Fruit fly (Drosophila melanogaster) whole organism, prepupa: ENCODE data around the gene siz.

ENCODE experiments used
- Blimp-1 ChIP-seq: fragments of 200-800 bp; sonication (Bioruptor generic); optimal IDR thresholded peaks from 3 replicates; lab custom pipeline; 2017; ENCODE audit warnings: missing biosample characterization, missing genetic modification characterization, mild to moderate bottlenecking, moderate library complexity, missing genetic modification reagents
- CG10631 ChIP-seq: fragments of 200-800 bp; sonication (Bioruptor generic); optimal IDR thresholded peaks from 2 replicates; lab custom pipeline; 2016; ENCODE audit warnings: missing biosample characterization, missing genetic modification characterization
- CG10669 ChIP-seq: fragments of 200-800 bp; sonication (Bioruptor generic); optimal IDR thresholded peaks from 3 replicates; lab custom pipeline; 2018; ENCODE audit warnings: missing biosample characterization, mild to moderate bottlenecking, missing genetic modification characterization, moderate library complexity
- CG11294 ChIP-seq: fragments of 200-800 bp; sonication (Bioruptor generic); IDR thresholded peaks from 2 replicates; pipeline ENCODE4 v1.3.6; 2022; ENCODE audit warnings: missing biosample characterization, missing genetic modification characterization
- CG11902 ChIP-seq: fragments of 200-800 bp; sonication (Bioruptor generic); optimal IDR thresholded peaks from 3 replicates; lab custom pipeline; 2016; ENCODE audit warnings: missing biosample characterization, missing genetic modification characterization
- CG15336 ChIP-seq: fragments of 200-800 bp; sonication (Bioruptor generic); IDR thresholded peaks from 2 replicates; pipeline ENCODE4 v1.3.6; 2022; ENCODE audit warnings: missing biosample characterization, missing genetic modification characterization
- CG1621 ChIP-seq: fragments of 200-800 bp; sonication (Bioruptor generic); optimal IDR thresholded peaks from 3 replicates; lab custom pipeline; 2018; ENCODE audit warnings: missing biosample characterization, mild to moderate bottlenecking, missing genetic modification characterization
- CG16779 ChIP-seq: fragments of 200-800 bp; sonication (Bioruptor generic); optimal IDR thresholded peaks from 3 replicates; lab custom pipeline; 2017; ENCODE audit warnings: missing biosample characterization, mild to moderate bottlenecking, missing genetic modification characterization
- CG3032 ChIP-seq: fragments of 200-800 bp; optimal IDR thresholded peaks from 2 replicates; lab custom pipeline; 2019; ENCODE audit warnings: missing biosample characterization, mild to moderate bottlenecking, missing genetic modification characterization, moderate library complexity
- CG32006 ChIP-seq: fragments of 200-800 bp; sonication (Bioruptor generic); optimal IDR thresholded peaks from 3 replicates; lab custom pipeline; 2017; ENCODE audit warnings: missing biosample characterization, mild to moderate bottlenecking, missing genetic modification characterization
- CG34406 ChIP-seq: fragments of 200-800 bp; sonication (Bioruptor generic); optimal IDR thresholded peaks from 3 replicates; lab custom pipeline; 2016; ENCODE audit warnings: missing biosample characterization, missing genetic modification characterization
- CG3919 ChIP-seq: fragments of 200-800 bp; sonication (Bioruptor generic); optimal IDR thresholded peaks from 3 replicates; lab custom pipeline; 2016; ENCODE audit warnings: missing biosample characterization, missing genetic modification characterization
- CG4318 ChIP-seq: fragments of 200-800 bp; sonication (Bioruptor generic); optimal IDR thresholded peaks from 3 replicates; lab custom pipeline; 2017; ENCODE audit warnings: missing biosample characterization, mild to moderate bottlenecking, missing genetic modification characterization
- CG6163 ChIP-seq: fragments of 200-800 bp; sonication (Bioruptor generic); IDR thresholded peaks from 3 replicates; pipeline ENCODE4 v1.3.6; 2022; ENCODE audit warnings: missing biosample characterization, missing genetic modification characterization
- CG6792 ChIP-seq: fragments of 200-800 bp; sonication (Bioruptor generic); optimal IDR thresholded peaks from 3 replicates; lab custom pipeline; 2016; ENCODE audit warnings: missing biosample characterization, missing genetic modification characterization
- CG6854 ChIP-seq: fragments of 200-800 bp; sonication (Bioruptor generic); optimal IDR thresholded peaks from 2 replicates; lab custom pipeline; 2017; ENCODE audit warnings: missing biosample characterization, mild to moderate bottlenecking, missing genetic modification characterization
- CG7368 ChIP-seq: fragments of 200-800 bp; sonication (Bioruptor generic); optimal IDR thresholded peaks from 3 replicates; lab custom pipeline; 2016; ENCODE audit warnings: missing biosample characterization, missing genetic modification characterization
- CG8119 ChIP-seq: fragments of 200-800 bp; sonication (Bioruptor generic); IDR thresholded peaks from 3 replicates; pipeline ENCODE4 v1.3.6; 2022; ENCODE audit warnings: missing biosample characterization, missing genetic modification characterization
- CG8319 ChIP-seq: fragments of 200-800 bp; sonication (Bioruptor generic); optimal IDR thresholded peaks from 3 replicates; lab custom pipeline; 2016; ENCODE audit warnings: missing biosample characterization, missing genetic modification characterization
- CG8632 ChIP-seq: fragments of 200-800 bp; sonication (Bioruptor generic); optimal IDR thresholded peaks from 3 replicates; lab custom pipeline; 2016; ENCODE audit warnings: missing biosample characterization, missing genetic modification characterization
- CG9139 ChIP-seq: fragments of 200-800 bp; sonication (Bioruptor generic); optimal IDR thresholded peaks from 3 replicates; lab custom pipeline; 2017; ENCODE audit warnings: missing biosample characterization, mild to moderate bottlenecking, missing genetic modification characterization
- Eip75B ChIP-seq: fragments of 200-800 bp; sonication (Bioruptor generic); optimal IDR thresholded peaks from 3 replicates; lab custom pipeline; 2016; ENCODE audit warnings: missing biosample characterization, missing genetic modification characterization
- Eip78C ChIP-seq: fragments of 200-800 bp; sonication (Bioruptor generic); peaks from one replicate; lab custom pipeline; 2016; ENCODE audit warnings: missing biosample characterization, missing genetic modification characterization
- Eip93F ChIP-seq: fragments of 200-800 bp; sonication (Bioruptor generic); optimal IDR thresholded peaks from 2 replicates; lab custom pipeline; 2016; ENCODE audit warnings: missing biosample characterization, mild to moderate bottlenecking, missing genetic modification characterization
- Ets21C ChIP-seq: fragments of 200-800 bp; sonication (Bioruptor generic); optimal IDR thresholded peaks from 3 replicates; lab custom pipeline; 2016; ENCODE audit warnings: missing biosample characterization, missing genetic modification characterization
- Ets96B ChIP-seq: fragments of 200-800 bp; optimal IDR thresholded peaks from 2 replicates; lab custom pipeline; 2019; ENCODE audit warnings: missing biosample characterization, mild to moderate bottlenecking, missing genetic modification characterization, moderate library complexity
- Gug ChIP-seq: fragments of 200-800 bp; sonication (Bioruptor generic); IDR thresholded peaks from 2 replicates; pipeline ENCODE4 v1.3.6; 2022; ENCODE audit warnings: missing biosample characterization, missing genetic modification characterization
- Hr38 ChIP-seq: sonication (Bioruptor generic); optimal IDR thresholded peaks from 2 replicates; lab custom pipeline; 2016; ENCODE audit warnings: missing biosample characterization, missing genetic modification characterization
- Hr4 ChIP-seq: fragments of 200-800 bp; sonication (Bioruptor generic); optimal IDR thresholded peaks from 3 replicates; lab custom pipeline; 2016; ENCODE audit warnings: missing biosample characterization, missing genetic modification characterization
- Lpt ChIP-seq: fragments of 200-800 bp; sonication (Bioruptor generic); optimal IDR thresholded peaks from 3 replicates; lab custom pipeline; 2016; ENCODE audit warnings: missing biosample characterization, missing genetic modification characterization
- Met ChIP-seq: fragments of 200-800 bp; sonication (Bioruptor generic); optimal IDR thresholded peaks from 3 replicates; lab custom pipeline; 2016; ENCODE audit warnings: missing biosample characterization, missing genetic modification characterization
- OdsH ChIP-seq: fragments of 200-800 bp; sonication (Bioruptor generic); optimal IDR thresholded peaks from 3 replicates; lab custom pipeline; 2016; ENCODE audit warnings: missing biosample characterization, missing genetic modification characterization
- Smox ChIP-seq: fragments of 200-800 bp; sonication (Bioruptor generic); optimal IDR thresholded peaks from 3 replicates; lab custom pipeline; 2016; ENCODE audit warnings: missing biosample characterization, missing genetic modification characterization
- Sox14 ChIP-seq: fragments of 200-800 bp; sonication (Bioruptor generic); optimal IDR thresholded peaks from 3 replicates; lab custom pipeline; 2016; ENCODE audit warnings: missing biosample characterization, missing genetic modification characterization
- achi ChIP-seq: fragments of 200-800 bp; sonication (Bioruptor generic); optimal IDR thresholded peaks from 3 replicates; lab custom pipeline; 2016; ENCODE audit warnings: missing biosample characterization, missing genetic modification characterization
- acj6 ChIP-seq: fragments of 200-800 bp; sonication (Bioruptor generic); optimal IDR thresholded peaks from 3 replicates; lab custom pipeline; 2016; ENCODE audit warnings: missing biosample characterization, missing genetic modification characterization
- cyc ChIP-seq: fragments of 200-800 bp; sonication (Bioruptor generic); optimal IDR thresholded peaks from 3 replicates; lab custom pipeline; 2016; ENCODE audit warnings: missing biosample characterization, missing genetic modification characterization
- dac ChIP-seq: fragments of 200-800 bp; sonication (Bioruptor generic); optimal IDR thresholded peaks from 2 replicates; lab custom pipeline; 2017; ENCODE audit warnings: missing biosample characterization, mild to moderate bottlenecking, missing genetic modification characterization
- dsx ChIP-seq: fragments of 200-800 bp; optimal IDR thresholded peaks from 3 replicates; lab custom pipeline; 2019; ENCODE audit warnings: missing biosample characterization, mild to moderate bottlenecking, missing genetic modification characterization, moderate library complexity; ENCODE audit not compliant: poor library complexity, severe bottlenecking
- eg ChIP-seq: fragments of 200-800 bp; sonication (Bioruptor generic); IDR thresholded peaks from 3 replicates; pipeline ENCODE4 v1.3.6; 2022; ENCODE audit warnings: missing biosample characterization, missing genetic modification characterization
- esn ChIP-seq: fragments of 200-800 bp; sonication (Bioruptor generic); optimal IDR thresholded peaks from 2 replicates; lab custom pipeline; 2016; ENCODE audit warnings: missing biosample characterization, mild to moderate bottlenecking, missing genetic modification characterization, moderate library complexity
- fd85E ChIP-seq: fragments of 200-800 bp; sonication (Bioruptor generic); optimal IDR thresholded peaks from 3 replicates; lab custom pipeline; 2016; ENCODE audit warnings: missing biosample characterization, missing genetic modification characterization
- fkh ChIP-seq: fragments of 200-800 bp; sonication (Bioruptor generic); optimal IDR thresholded peaks from 3 replicates; lab custom pipeline; 2017; ENCODE audit warnings: missing biosample characterization, mild to moderate bottlenecking, missing genetic modification characterization, moderate library complexity
- lz ChIP-seq: fragments of 200-800 bp; sonication (Bioruptor generic); optimal IDR thresholded peaks from 3 replicates; lab custom pipeline; 2016; ENCODE audit warnings: missing biosample characterization, missing genetic modification characterization
- pdm3 ChIP-seq: fragments of 200-800 bp; sonication (Bioruptor generic); optimal IDR thresholded peaks from 3 replicates; lab custom pipeline; 2016; ENCODE audit warnings: missing biosample characterization, missing genetic modification characterization
- salr ChIP-seq, 2 experiments: fragments of 200-800 bp; sonication (Bioruptor generic); optimal IDR thresholded peaks; 3 replicates each; lab custom pipeline; 2016 to 2018; ENCODE audit warnings: missing biosample characterization in 2 of 2, missing genetic modification characterization in 2 of 2, mild to moderate bottlenecking in 1 of 2
- spab ChIP-seq: fragments of 200-800 bp; sonication (Bioruptor generic); optimal IDR thresholded peaks from 2 replicates; lab custom pipeline; 2017; ENCODE audit warnings: missing biosample characterization, mild to moderate bottlenecking, missing genetic modification characterization, missing genetic modification reagents
- ss ChIP-seq, 2 experiments: fragments of 200-800 bp; sonication (Bioruptor generic); optimal IDR thresholded peaks; 2 replicates in 1 of 2; 3 replicates in 1 of 2; lab custom pipeline; 2017 to 2018; ENCODE audit warnings: mild to moderate bottlenecking in 2 of 2, missing biosample characterization in 2 of 2, missing genetic modification characterization in 2 of 2, moderate library complexity in 1 of 2
- svp ChIP-seq: fragments of 200-800 bp; sonication (Bioruptor generic); peaks from one replicate; lab custom pipeline; 2016; ENCODE audit warnings: missing biosample characterization, missing genetic modification characterization
- topi ChIP-seq: fragments of 200-800 bp; sonication (Bioruptor generic); optimal IDR thresholded peaks from 3 replicates; lab custom pipeline; 2016; ENCODE audit warnings: missing biosample characterization, missing genetic modification characterization

The siz gene

dm6 chr3L:21060189-21061070 lies 26.1 kb downstream of the siz start:
- TF ChIP-seq acj6 (GFP tag; lab: Kevin White, UChicago) = peak; percentile 56
- TF ChIP-seq CG11902 = peak; percentile 0
- peak; percentile 74 for TF ChIP-seq Met (GFP tag; lab: Kevin White, UChicago)
- peak; percentile 89 for TF ChIP-seq Eip78C (GFP tag; lab: Kevin White, UChicago)
- TF ChIP-seq CG9139 = no peak
- peak; percentile 59 for TF ChIP-seq OdsH (GFP tag; lab: Kevin White, UChicago)
- TF ChIP-seq CG6163 (GFP tag; lab: Robert Waterston, UW) = no peak
- TF ChIP-seq spab (GFP tag; lab: Kevin White, UChicago) = peak; percentile 9
- TF ChIP-seq CG8119 (GFP tag; lab: Robert Waterston, UW) = peak; percentile 65
- TF ChIP-seq topi (GFP tag; lab: Kevin White, UChicago) = peak; percentile 64
- peak; percentile 44 for TF ChIP-seq cyc (GFP tag; lab: Kevin White, UChicago)
- TF ChIP-seq Sox14 (GFP tag; lab: Kevin White, UChicago) = peak; percentile 22
- peak; percentile 58 for TF ChIP-seq CG8632 (GFP tag; lab: Kevin White, UChicago)
- TF ChIP-seq pdm3 (GFP tag; lab: Kevin White, UChicago) = peak; percentile 58
- TF ChIP-seq dac = no peak
- TF ChIP-seq CG10669 (GFP tag; lab: Kevin White, UChicago) = peak; percentile 40
- no peak for TF ChIP-seq Eip93F (GFP tag; lab: Kevin White, UChicago)
- peak; percentile 61 for TF ChIP-seq CG32006 (GFP tag; lab: Kevin White, UChicago)
- TF ChIP-seq Blimp-1 (GFP tag; lab: Kevin White, UChicago) = peak; percentile 1
- TF ChIP-seq CG34406 (GFP tag; lab: Kevin White, UChicago) = peak; percentile 41
- TF ChIP-seq ss (GFP tag; optimal IDR thresholded peaks at IDR 0.05; lab: Kevin White, UChicago) = peak in 1 of 2 experiments; percentile 37
- TF ChIP-seq fd85E = no peak
- no peak for TF ChIP-seq svp (GFP tag; lab: Kevin White, UChicago)
- peak; percentile 43 for TF ChIP-seq CG3919
- no peak for TF ChIP-seq CG7368
- peak; percentile 45 for TF ChIP-seq CG6854 (GFP tag; lab: Kevin White, UChicago)
- TF ChIP-seq Gug (GFP tag; lab: Robert Waterston, UW) = no peak; the same call in 1 of the 2 replicates
- peak; percentile 54 for TF ChIP-seq CG10631 (GFP tag; lab: Kevin White, UChicago)
- TF ChIP-seq Ets21C (GFP tag; lab: Kevin White, UChicago) = peak; percentile 20
- peak; percentile 62 for TF ChIP-seq achi (GFP tag; lab: Kevin White, UChicago)
- no peak for TF ChIP-seq fkh
- peak; percentile 26 for TF ChIP-seq Lpt (GFP tag; lab: Kevin White, UChicago)
- no peak for TF ChIP-seq CG1621 (tag; lab: Kevin White, UChicago)
- TF ChIP-seq esn (GFP tag; lab: Kevin White, UChicago) = peak; percentile 73
- TF ChIP-seq Hr38 (GFP tag; lab: Kevin White, UChicago) = no peak
- TF ChIP-seq eg (GFP tag; lab: Robert Waterston, UW) = peak; percentile 44; the same call in 2 of the 3 replicates
- TF ChIP-seq salr (GFP tag; optimal IDR thresholded peaks at IDR 0.05; lab: Kevin White, UChicago) = peak in 1 of 2 experiments; percentile 50
- peak; percentile 39 for TF ChIP-seq CG6792
- no peak for TF ChIP-seq dsx (GFP tag; lab: Kevin White, UChicago)
- TF ChIP-seq CG3032 = peak; percentile 17
- peak; percentile 12 for TF ChIP-seq Ets96B (tag; lab: Kevin White, UChicago)
- peak; percentile 33 for TF ChIP-seq Eip75B (GFP tag; lab: Kevin White, UChicago)
- peak; percentile 55 for TF ChIP-seq lz (GFP tag; lab: Kevin White, UChicago)
- TF ChIP-seq CG15336 (GFP tag; lab: Robert Waterston, UW) = peak; percentile 56
- TF ChIP-seq Smox (GFP tag; lab: Kevin White, UChicago) = peak; percentile 70
- TF ChIP-seq CG16779 = peak; percentile 6
- no peak for TF ChIP-seq CG8319 (GFP tag; lab: Kevin White, UChicago)
- TF ChIP-seq CG4318 = peak; percentile 45
- peak; percentile 71 for TF ChIP-seq Hr4 (GFP tag; lab: Kevin White, UChicago)
- no peak for TF ChIP-seq CG11294 (GFP tag; lab: Robert Waterston, UW)
